Fruit fly (Drosophila melanogaster) whole organism, embryonic: Measurements from ENCODE around the gene CG43321.

Source experiments
- Abd-B ChIP-seq: fragments of 200-800 bp; sonication (Bioruptor generic); optimal IDR thresholded peaks from 2 replicates; lab custom pipeline; 2018; ENCODE audit warnings: missing biosample characterization, mild to moderate bottlenecking, missing genetic modification characterization, moderate library complexity
- Ada2b ChIP-seq: fragments of 200-800 bp; sonication (Bioruptor generic); IDR thresholded peaks from 2 replicates; pipeline ENCODE4 v1.3.6; 2022; ENCODE audit warnings: missing biosample characterization, missing genetic modification characterization
- BEAF-32 ChIP-seq: fragments of 200-800 bp; sonication (Bioruptor generic); optimal IDR thresholded peaks from 3 replicates; lab custom pipeline; 2017; ENCODE audit warnings: missing biosample characterization, missing genetic modification characterization, mild to moderate bottlenecking, moderate library complexity, missing genetic modification reagents
- CG11695 ChIP-seq: fragments of 200-800 bp; sonication (Bioruptor generic); IDR thresholded peaks from 3 replicates; pipeline ENCODE4 v1.3.6; 2022; ENCODE audit warnings: missing biosample characterization, missing genetic modification characterization
- CG14860 ChIP-seq: fragments of 200-800 bp; sonication (Bioruptor generic); IDR thresholded peaks from 3 replicates; pipeline ENCODE4 v1.3.6; 2022; ENCODE audit warnings: missing biosample characterization, missing genetic modification characterization; ENCODE audit not compliant: partially characterized antibody
- CG17186 ChIP-seq: fragments of 200-800 bp; sonication (Bioruptor generic); optimal IDR thresholded peaks from 3 replicates; lab custom pipeline; 2017; ENCODE audit warnings: missing biosample characterization, missing genetic modification reagents, missing genetic modification characterization
- CG17612 ChIP-seq: fragments of 200-800 bp; sonication (Bioruptor generic); IDR thresholded peaks from 2 replicates; pipeline ENCODE4 v1.3.6; 2022; ENCODE audit warnings: missing biosample characterization, missing genetic modification characterization
- CG18619 ChIP-seq: fragments of 200-800 bp; sonication (Bioruptor generic); optimal IDR thresholded peaks from 3 replicates; lab custom pipeline; 2017; ENCODE audit warnings: missing biosample characterization, mild to moderate bottlenecking, missing genetic modification characterization
- CG2120 ChIP-seq: fragments of 200-800 bp; sonication (Bioruptor generic); optimal IDR thresholded peaks from 3 replicates; lab custom pipeline; 2016; ENCODE audit warnings: missing biosample characterization, missing genetic modification characterization
- CG2875 ChIP-seq: fragments of 200-800 bp; sonication (Bioruptor generic); optimal IDR thresholded peaks from 2 replicates; lab custom pipeline; 2017; ENCODE audit warnings: missing biosample characterization, mild to moderate bottlenecking, missing genetic modification characterization, missing genetic modification reagents
- CG3163 ChIP-seq: fragments of 200-800 bp; sonication (Bioruptor generic); optimal IDR thresholded peaks from 3 replicates; lab custom pipeline; 2016; ENCODE audit warnings: missing biosample characterization, missing genetic modification characterization
- CG32772 ChIP-seq: fragments of 200-800 bp; sonication (Bioruptor generic); IDR thresholded peaks from 2 replicates; pipeline ENCODE4 v1.3.6; 2022; ENCODE audit warnings: missing biosample characterization, missing genetic modification characterization
- CG3407 ChIP-seq: fragments of 200-800 bp; sonication (Bioruptor generic); optimal IDR thresholded peaks from 2 replicates; lab custom pipeline; 2018; ENCODE audit warnings: missing biosample characterization, mild to moderate bottlenecking, missing genetic modification characterization
- CG34224 ChIP-seq: fragments of 200-800 bp; sonication (Bioruptor generic); IDR thresholded peaks from 3 replicates; pipeline ENCODE4 v1.3.6; 2022; ENCODE audit warnings: missing biosample characterization, missing genetic modification characterization; ENCODE audit not compliant: partially characterized antibody
- CG3726 ChIP-seq: fragments of 200-800 bp; sonication (Bioruptor generic); IDR thresholded peaks from 3 replicates; pipeline ENCODE4, ENCODE4 v1.3.6; 2022; ENCODE audit warnings: missing biosample characterization, missing genetic modification characterization
- CG3847 ChIP-seq: fragments of 200-800 bp; sonication (Bioruptor generic); IDR thresholded peaks from 2 replicates; pipeline ENCODE4 v1.3.6; 2022; ENCODE audit warnings: missing biosample characterization, missing genetic modification characterization
- CG4360 ChIP-seq: fragments of 200-800 bp; sonication (Bioruptor generic); IDR thresholded peaks from 2 replicates; pipeline ENCODE4 v1.3.6; 2022; ENCODE audit warnings: missing biosample characterization, missing genetic modification characterization
- CG7556 ChIP-seq: fragments of 200-800 bp; sonication (Bioruptor generic); optimal IDR thresholded peaks from 2 replicates; lab custom pipeline; 2017; ENCODE audit warnings: missing biosample characterization, mild to moderate bottlenecking, missing genetic modification characterization
- CG7786 ChIP-seq: fragments of 200-800 bp; sonication (Bioruptor generic); optimal IDR thresholded peaks from 2 replicates; lab custom pipeline; 2016; ENCODE audit warnings: missing biosample characterization, missing genetic modification characterization
- CG9727 ChIP-seq: fragments of 200-800 bp; sonication (Bioruptor generic); optimal IDR thresholded peaks from 3 replicates; lab custom pipeline; 2017; ENCODE audit warnings: missing biosample characterization, mild to moderate bottlenecking, missing genetic modification characterization
- CG9932 ChIP-seq: fragments of 200-800 bp; sonication (Bioruptor generic); IDR thresholded peaks from 2 replicates; pipeline ENCODE4 v1.3.6; 2022; ENCODE audit warnings: missing biosample characterization, missing genetic modification characterization
- CHES-1-like ChIP-seq: fragments of 200-800 bp; sonication (Bioruptor generic); optimal IDR thresholded peaks from 2 replicates; lab custom pipeline; 2016; ENCODE audit warnings: missing biosample characterization, missing genetic modification characterization
- Dip2 ChIP-seq: fragments of 200-800 bp; sonication (Bioruptor generic); IDR thresholded peaks from 2 replicates; pipeline ENCODE4 v1.3.6; 2022; ENCODE audit warnings: missing biosample characterization, missing genetic modification characterization
- Doc2 ChIP-seq: fragments of 200-800 bp; sonication (Bioruptor generic); IDR thresholded peaks from 2 replicates; pipeline ENCODE4 v1.3.6; 2022; ENCODE audit warnings: missing biosample characterization, missing genetic modification characterization
- Doc3 ChIP-seq: fragments of 200-800 bp; sonication (Bioruptor generic); IDR thresholded peaks from 3 replicates; pipeline ENCODE4 v1.3.6; 2022; ENCODE audit warnings: missing biosample characterization, missing genetic modification characterization; ENCODE audit not compliant: partially characterized antibody
- HmgZ ChIP-seq: fragments of 200-800 bp; sonication (Bioruptor generic); optimal IDR thresholded peaks from 2 replicates; lab custom pipeline; 2018; ENCODE audit warnings: missing biosample characterization, mild to moderate bottlenecking, missing genetic modification characterization
- Hsf ChIP-seq: fragments of 200-800 bp; sonication (Bioruptor generic); optimal IDR thresholded peaks from 3 replicates; lab custom pipeline; 2016; ENCODE audit warnings: missing biosample characterization, missing genetic modification characterization
- Max ChIP-seq: fragments of 200-800 bp; sonication (Bioruptor generic); optimal IDR thresholded peaks from 2 replicates; lab custom pipeline; 2016; ENCODE audit warnings: missing biosample characterization, mild to moderate bottlenecking, missing genetic modification characterization
- PHDP ChIP-seq: fragments of 200-800 bp; sonication (Bioruptor generic); optimal IDR thresholded peaks from 3 replicates; lab custom pipeline; 2018; ENCODE audit warnings: missing biosample characterization, mild to moderate bottlenecking, missing genetic modification characterization, moderate library complexity
- Sin3A ChIP-seq: fragments of >200 bp; optimal IDR thresholded peaks from 2 replicates; lab custom pipeline; 2018
- abd-A ChIP-seq: fragments of 200-800 bp; sonication (Bioruptor generic); optimal IDR thresholded peaks from 3 replicates; lab custom pipeline; 2019; ENCODE audit warnings: missing biosample characterization, mild to moderate bottlenecking, missing genetic modification characterization, moderate library complexity
- ac ChIP-seq: fragments of 200-800 bp; sonication (Bioruptor generic); optimal IDR thresholded peaks from 3 replicates; lab custom pipeline; 2017; ENCODE audit warnings: missing biosample characterization, mild to moderate bottlenecking, missing genetic modification characterization
- aop ChIP-seq: fragments of 200-800 bp; sonication (Bioruptor generic); IDR thresholded peaks from 2 replicates; pipeline ENCODE4 v1.3.6; 2022; ENCODE audit warnings: missing biosample characterization, missing genetic modification characterization
- bsh ChIP-seq, 2 experiments: fragments of 200-800 bp; sonication (Bioruptor generic); optimal IDR thresholded peaks; 2 replicates each; lab custom pipeline; 2017 to 2018; ENCODE audit warnings: mild to moderate bottlenecking in 2 of 2, missing biosample characterization in 2 of 2, missing genetic modification characterization in 2 of 2, moderate library complexity in 1 of 2
- corto ChIP-seq: fragments of 200-800 bp; sonication (Bioruptor generic); optimal IDR thresholded peaks from 2 replicates; lab custom pipeline; 2016; ENCODE audit warnings: missing biosample characterization, mild to moderate bottlenecking, missing genetic modification characterization, moderate library complexity
- dm ChIP-seq: fragments of 200-800 bp; sonication (Bioruptor generic); optimal IDR thresholded peaks from 3 replicates; lab custom pipeline; 2016; ENCODE audit warnings: missing biosample characterization, missing genetic modification characterization
- dpn ChIP-seq, 2 experiments: fragments of 200-800 bp; sonication (Bioruptor generic); optimal IDR thresholded peaks; 3 replicates each; lab custom pipeline; 2016; ENCODE audit warnings: missing biosample characterization in 2 of 2, missing genetic modification characterization in 2 of 2
- fru ChIP-seq: fragments of >200 bp; optimal IDR thresholded peaks from 2 replicates; lab custom pipeline; 2017
- grn ChIP-seq: fragments of 200-800 bp; sonication (Bioruptor generic); optimal IDR thresholded peaks from 3 replicates; lab custom pipeline; 2017; ENCODE audit warnings: missing biosample characterization, missing genetic modification characterization
- hb ChIP-seq: fragments of 200-800 bp; sonication (Bioruptor generic); IDR thresholded peaks from 3 replicates; pipeline ENCODE4 v1.3.6; 2022; ENCODE audit warnings: missing biosample characterization, missing genetic modification characterization; ENCODE audit not compliant: partially characterized antibody
- hkb ChIP-seq, 2 experiments: fragments of 200-800 bp in 1 of 2; fragments of >200 bp in 1 of 2; sonication (Bioruptor generic) in 1 of 2; IDR thresholded peaks in 1 of 2; optimal IDR thresholded peaks in 1 of 2; 2 replicates each; pipeline versions ENCODE4 v1.3.6 to Lab custom; 2017 to 2022; ENCODE audit warnings: missing biosample characterization in 1 of 2, missing genetic modification characterization in 1 of 2
- inv ChIP-seq: fragments of 200-800 bp; sonication (Bioruptor generic); IDR thresholded peaks from 2 replicates; pipeline ENCODE4 v1.3.6; 2022; ENCODE audit warnings: missing biosample characterization, missing genetic modification characterization; ENCODE audit not compliant: partially characterized antibody
- kay ChIP-seq: fragments of 200-800 bp; sonication (Bioruptor generic); optimal IDR thresholded peaks from 2 replicates; lab custom pipeline; 2016; ENCODE audit warnings: missing biosample characterization, missing genetic modification characterization
- lola ChIP-seq, 3 experiments: fragments of >200 bp in 2 of 3; fragments of 200-800 bp in 1 of 3; sonication (Bioruptor generic) in 1 of 3; optimal IDR thresholded peaks; 2 replicates each; lab custom pipeline; 2017 to 2019; ENCODE audit warnings: missing biosample characterization in 3 of 3, missing genetic modification characterization in 3 of 3, mild to moderate bottlenecking in 1 of 3, moderate library complexity in 1 of 3
- pb ChIP-seq: fragments of 200-800 bp; sonication (Bioruptor generic); optimal IDR thresholded peaks from 3 replicates; lab custom pipeline; 2016; ENCODE audit warnings: missing biosample characterization, missing genetic modification characterization
- pzg ChIP-seq: fragments of 200-800 bp; sonication (Bioruptor generic); optimal IDR thresholded peaks from 3 replicates; lab custom pipeline; 2018; ENCODE audit warnings: missing biosample characterization, mild to moderate bottlenecking, missing genetic modification characterization, moderate library complexity
- ro ChIP-seq: fragments of 200-800 bp; sonication (Bioruptor generic); IDR thresholded peaks from 2 replicates; pipeline ENCODE4 v1.3.6; 2022; ENCODE audit warnings: missing biosample characterization, missing genetic modification characterization
- slp2 ChIP-seq: fragments of 200-800 bp; sonication (Bioruptor generic); optimal IDR thresholded peaks from 2 replicates; lab custom pipeline; 2016; ENCODE audit warnings: missing biosample characterization, missing genetic modification characterization
- yki ChIP-seq: fragments of >200 bp; optimal IDR thresholded peaks from 3 replicates; lab custom pipeline; 2018
- zen2 ChIP-seq: fragments of 200-800 bp; sonication (Bioruptor generic); IDR thresholded peaks from 3 replicates; pipeline ENCODE4 v1.3.6; 2022; ENCODE audit warnings: missing biosample characterization, missing genetic modification characterization; ENCODE audit not compliant: partially characterized antibody

The CG43321 gene

dm6 chr2L:7023614-7024259 is 11.7 kb downstream of the CG43321 start, which contains the start of gene Gart (continued):
- TF ChIP-seq hkb (optimal IDR thresholded peaks at IDR 0.05; lab: Kevin White, UChicago): no peak
- peak; percentile 60; the same call in 1 of the 2 replicates for TF ChIP-seq hkb (GFP tag; IDR thresholded peaks at IDR 0.05; lab: Robert Waterston, UW)
- TF ChIP-seq bsh (GFP tag; optimal IDR thresholded peaks at IDR 0.05; lab: Kevin White, UChicago): peak in 1 of 2 experiments; percentile 82
- no peak for TF ChIP-seq ro (GFP tag; lab: Robert Waterston, UW)
- TF ChIP-seq inv (GFP tag; lab: Robert Waterston, UW): no peak
- TF ChIP-seq Abd-B (GFP tag; lab: Kevin White, UChicago): peak; percentile 15
- TF ChIP-seq lola (GFP tag; optimal IDR thresholded peaks at IDR 0.05; lab: Kevin White, UChicago): peak in 1 of 3 experiments; percentile 58
- TF ChIP-seq HmgZ (tag; lab: Kevin White, UChicago): peak; percentile 81
- TF ChIP-seq CG11695 (GFP tag; lab: Robert Waterston, UW): 0 out of 3 replicates have a peak, but pooled peaks have one; percentile 39
- peak; percentile 28 for TF ChIP-seq pb (GFP tag; lab: Kevin White, UChicago)
- TF ChIP-seq BEAF-32 (GFP tag; lab: Kevin White, UChicago): no peak
- TF ChIP-seq CG17186 (GFP tag; lab: Kevin White, UChicago): no peak
- no peak for TF ChIP-seq ac (GFP tag; lab: Kevin White, UChicago)
- peak; percentile 51 for TF ChIP-seq CG3163 (GFP tag; lab: Kevin White, UChicago)
- peak; percentile 67 for TF ChIP-seq CG2875 (GFP tag; lab: Kevin White, UChicago)
- peak; percentile 27 for TF ChIP-seq Max (GFP tag; lab: Kevin White, UChicago)
- TF ChIP-seq Sin3A (lab: Kevin White, UChicago): no peak
- TF ChIP-seq CG4360 (GFP tag; lab: Robert Waterston, UW): no peak
- no peak for TF ChIP-seq Doc3 (GFP tag; lab: Robert Waterston, UW)
- peak; percentile 89 for TF ChIP-seq CG2120
- peak; percentile 69 for TF ChIP-seq CG9932 (GFP tag; lab: Robert Waterston, UW)
- peak; percentile 73 for TF ChIP-seq dm
- no peak for TF ChIP-seq CG14860 (GFP tag; lab: Robert Waterston, UW)
- TF ChIP-seq CG18619 (GFP tag; lab: Kevin White, UChicago): peak; percentile 43
- peak; percentile 68 for TF ChIP-seq CG7786
- peak; percentile 71 for TF ChIP-seq PHDP
- peak; percentile 47 for TF ChIP-seq grn (GFP tag; lab: Kevin White, UChicago)
- no peak for TF ChIP-seq CG3726 (GFP tag; lab: Robert Waterston, UW)
- TF ChIP-seq dpn (GFP tag; optimal IDR thresholded peaks at IDR 0.05; lab: Kevin White, UChicago): peak; percentile 72 to 73
- no peak for TF ChIP-seq Dip2 (GFP tag; lab: Robert Waterston, UW)
- TF ChIP-seq CG32772: no peak
- peak; percentile 79 for TF ChIP-seq CHES-1-like
- peak; percentile 75 for TF ChIP-seq CG7556 (GFP tag; lab: Kevin White, UChicago)
- no peak for TF ChIP-seq fru (lab: Kevin White, UChicago)
- TF ChIP-seq pzg (GFP tag; lab: Kevin White, UChicago): no peak
- no peak for TF ChIP-seq aop (GFP tag; lab: Robert Waterston, UW)
- TF ChIP-seq hb: no peak
- TF ChIP-seq yki (lab: Kevin White, UChicago): no peak
- no peak for TF ChIP-seq zen2 (GFP tag; lab: Robert Waterston, UW)
- no peak; the same call in 2 of the 3 replicates for TF ChIP-seq CG34224
- no peak for TF ChIP-seq abd-A (tag; lab: Kevin White, UChicago)
- peak; percentile 72 for TF ChIP-seq CG9727 (GFP tag; lab: Kevin White, UChicago)
- TF ChIP-seq Ada2b (GFP tag; lab: Robert Waterston, UW): peak; percentile 61
- TF ChIP-seq CG3847 (GFP tag; lab: Robert Waterston, UW): peak; percentile 62
- peak; percentile 43 for TF ChIP-seq kay (GFP tag; lab: Kevin White, UChicago)
- peak; percentile 60 for TF ChIP-seq Hsf
- peak; percentile 40 for TF ChIP-seq slp2 (GFP tag; lab: Kevin White, UChicago)
- TF ChIP-seq CG3407 (GFP tag; lab: Kevin White, UChicago): peak; percentile 53
- peak; percentile 70 for TF ChIP-seq corto (GFP tag; lab: Kevin White, UChicago)
- no peak for TF ChIP-seq CG17612
- TF ChIP-seq Doc2 (GFP tag; lab: Robert Waterston, UW): no peak
